Worm (Caenorhabditis elegans) whole organism, L4 larva: ENCODE measurements around the gene nhl-2.

Experiments used
- D1046.2 ChIP-seq: fragments of 200-800 bp; sonication (Bioruptor generic); IDR thresholded peaks from 2 replicates; pipeline ENCODE4 v1.3.6; 2022; ENCODE audit warnings: missing genetic modification characterization, missing compliant biosample characterization
- F44E2.7 ChIP-seq: fragments of 200-800 bp; sonication (Bioruptor generic); IDR thresholded peaks from 2 replicates; pipeline ENCODE4 v2.1.2; 2022; ENCODE audit warnings: missing genetic modification characterization, missing compliant biosample characterization
- F49E8.2 ChIP-seq: sonication (generic microtip); optimal IDR thresholded peaks from 2 replicates; lab custom pipeline; 2016; ENCODE audit warnings: missing compliant biosample characterization, mild to moderate bottlenecking, missing genetic modification characterization, borderline replicate concordance
- T20F7.1 ChIP-seq: fragments of 200-800 bp; sonication (Bioruptor generic); optimal IDR thresholded peaks from 2 replicates; lab custom pipeline; 2018; ENCODE audit warnings: mild to moderate bottlenecking, missing genetic modification characterization, missing compliant biosample characterization
- Y48G9A.11 ChIP-seq: fragments of 200-800 bp; sonication (Bioruptor generic); IDR thresholded peaks from 2 replicates; pipeline ENCODE4 v1.3.6; 2022; ENCODE audit warnings: missing genetic modification reagents, missing genetic modification characterization, missing compliant biosample characterization
- ZK337.2 ChIP-seq: fragments of 200-800 bp; sonication (Bioruptor generic); IDR thresholded peaks from 2 replicates; pipeline ENCODE4 v1.3.6; 2022; ENCODE audit warnings: missing genetic modification reagents, missing genetic modification characterization, missing compliant biosample characterization
- aha-1 ChIP-seq: fragments of 150-350 bp; peaks from one replicate; lab custom pipeline; 2014; ENCODE audit warnings: missing biosample characterization, missing genetic modification characterization
- arid-1 ChIP-seq: fragments of 200-800 bp; sonication (Bioruptor generic); conservative IDR thresholded peaks from 2 replicates; pipeline ENCODE4 v1.3.6; 2022; ENCODE audit warnings: missing genetic modification reagents, missing genetic modification characterization, missing compliant biosample characterization
- ceh-20 ChIP-seq: fragments of 200-800 bp; sonication (Bioruptor generic); IDR thresholded peaks from 2 replicates; pipeline ENCODE4 v1.3.6; 2022; ENCODE audit warnings: missing genetic modification reagents, missing genetic modification characterization, missing compliant biosample characterization
- ceh-62 ChIP-seq: sonication (generic microtip); optimal IDR thresholded peaks from 2 replicates; lab custom pipeline; 2017; ENCODE audit warnings: missing biosample characterization, missing genetic modification characterization
- ceh-82 ChIP-seq: sonication (generic microtip); optimal IDR thresholded peaks from 2 replicates; lab custom pipeline; 2017; ENCODE audit warnings: missing biosample characterization, missing genetic modification characterization
- cey-2 ChIP-seq: sonication (generic microtip); optimal IDR thresholded peaks from 3 replicates; lab custom pipeline; 2017; ENCODE audit warnings: missing genetic modification characterization, mild to moderate bottlenecking, missing compliant biosample characterization, antibody characterized with exemption, borderline replicate concordance; ENCODE audit not compliant: insufficient read depth
- dmd-6 ChIP-seq: fragments of 200-800 bp; sonication (Bioruptor generic); IDR thresholded peaks from 2 replicates; pipeline ENCODE4 v1.3.6; 2022; ENCODE audit warnings: missing genetic modification reagents, missing genetic modification characterization, missing compliant biosample characterization
- dmd-9 ChIP-seq: fragments of 200-800 bp; sonication (Bioruptor generic); IDR thresholded peaks from 2 replicates; pipeline ENCODE4 v1.3.6; 2022; ENCODE audit warnings: missing genetic modification reagents, missing genetic modification characterization, missing compliant biosample characterization
- dpl-1 ChIP-seq: fragments of 150-350 bp; optimal IDR thresholded peaks from 2 replicates; lab custom pipeline; 2014; ENCODE audit warnings: missing biosample characterization, missing genetic modification reagents, missing genetic modification characterization
- duxl-1 ChIP-seq: sonication (generic microtip); optimal IDR thresholded peaks from 2 replicates; lab custom pipeline; 2016; ENCODE audit warnings: mild to moderate bottlenecking, missing genetic modification characterization, moderate library complexity, missing compliant biosample characterization; ENCODE audit not compliant: poor library complexity
- dve-1 ChIP-seq: sonication (generic microtip); optimal IDR thresholded peaks from 2 replicates; lab custom pipeline; 2017; ENCODE audit warnings: antibody characterized with exemption, mild to moderate bottlenecking, missing genetic modification characterization, missing compliant biosample characterization; ENCODE audit not compliant: insufficient read depth
- fkh-10 ChIP-seq: fragments of 150-350 bp; optimal IDR thresholded peaks from 2 replicates; lab custom pipeline; 2014; ENCODE audit warnings: missing biosample characterization, missing genetic modification reagents, missing genetic modification characterization
- fos-1 ChIP-seq: fragments of 150-350 bp; optimal IDR thresholded peaks from 2 replicates; lab custom pipeline; 2014; ENCODE audit warnings: missing biosample characterization, missing genetic modification characterization
- gei-8 ChIP-seq: fragments of 200-800 bp; sonication (Bioruptor generic); optimal IDR thresholded peaks from 2 replicates; lab custom pipeline; 2018; ENCODE audit warnings: mild to moderate bottlenecking, missing genetic modification characterization, missing compliant biosample characterization
- hlh-11 ChIP-seq: fragments of 200-800 bp; sonication (Bioruptor generic); optimal IDR thresholded peaks from 2 replicates; lab custom pipeline; 2018; ENCODE audit warnings: mild to moderate bottlenecking, missing genetic modification characterization, missing compliant biosample characterization
- lim-7 ChIP-seq: fragments of 200-800 bp; sonication (Bioruptor generic); IDR thresholded peaks from 2 replicates; pipeline ENCODE4 v1.3.6; 2022; ENCODE audit warnings: missing genetic modification characterization, missing compliant biosample characterization
- lin-13 ChIP-seq: fragments of 150-350 bp; optimal IDR thresholded peaks from 2 replicates; lab custom pipeline; 2014; ENCODE audit warnings: missing biosample characterization, missing genetic modification reagents, missing genetic modification characterization
- lin-29 ChIP-seq: fragments of 200-800 bp; sonication (Bioruptor generic); IDR thresholded peaks from 2 replicates; pipeline ENCODE4 v1.3.6; 2022; ENCODE audit warnings: missing genetic modification reagents, missing genetic modification characterization, missing compliant biosample characterization
- lin-39 ChIP-seq: fragments of 150-350 bp; optimal IDR thresholded peaks from 2 replicates; lab custom pipeline; 2014; ENCODE audit warnings: missing biosample characterization, missing genetic modification reagents, missing genetic modification characterization
- lsy-2 ChIP-seq, 2 experiments: fragments of 150-350 bp in 1 of 2; sonication (generic microtip) in 1 of 2; optimal IDR thresholded peaks; 2 replicates each; lab custom pipeline; 2014 to 2017; ENCODE audit warnings: missing biosample characterization in 2 of 2, missing genetic modification characterization in 2 of 2
- madf-5 ChIP-seq, 2 experiments: fragments of 200-800 bp; sonication (Bioruptor generic); IDR thresholded peaks; 2 replicates each; pipeline ENCODE4 v1.3.6; 2022; ENCODE audit warnings: missing compliant biosample characterization in 2 of 2, missing genetic modification characterization in 2 of 2
- madf-9 ChIP-seq: fragments of 200-800 bp; sonication (Bioruptor generic); conservative IDR thresholded peaks from 2 replicates; pipeline ENCODE4 v1.3.6; 2022; ENCODE audit warnings: missing genetic modification reagents, missing genetic modification characterization, missing compliant biosample characterization
- mep-1 ChIP-seq: fragments of 150-350 bp; sonication (generic microtip); optimal IDR thresholded peaks from 3 replicates; lab custom pipeline; 2014; ENCODE audit warnings: missing biosample characterization, missing genetic modification characterization
- mes-2 ChIP-seq: sonication (generic microtip); optimal IDR thresholded peaks from 2 replicates; lab custom pipeline; 2016; ENCODE audit warnings: missing genotype, mild to moderate bottlenecking, missing genetic modification characterization, missing compliant biosample characterization; ENCODE audit not compliant: poor library complexity, severe bottlenecking
- nhr-25 ChIP-seq: sonication (generic microtip); optimal IDR thresholded peaks from 2 replicates; lab custom pipeline; 2017; ENCODE audit warnings: missing genetic modification characterization, mild to moderate bottlenecking, missing compliant biosample characterization, antibody characterized with exemption, moderate library complexity, borderline replicate concordance; ENCODE audit not compliant: insufficient read depth
- nhr-28 ChIP-seq: fragments of 150-350 bp; optimal IDR thresholded peaks from 2 replicates; lab custom pipeline; 2014; ENCODE audit warnings: missing biosample characterization, missing genetic modification characterization
- nhr-42 ChIP-seq: fragments of 200-800 bp; sonication (Bioruptor generic); IDR thresholded peaks from 2 replicates; pipeline ENCODE4 v1.3.6; 2022; ENCODE audit warnings: missing genetic modification characterization, missing compliant biosample characterization
- nhr-76 ChIP-seq: fragments of 150-350 bp; optimal IDR thresholded peaks from 2 replicates; lab custom pipeline; 2014; ENCODE audit warnings: missing biosample characterization, missing genetic modification characterization
- nhr-77 ChIP-seq: fragments of 150-350 bp; optimal IDR thresholded peaks from 2 replicates; lab custom pipeline; 2014; ENCODE audit warnings: missing biosample characterization, missing genetic modification characterization
- php-3 ChIP-seq: fragments of 200-800 bp; sonication (Bioruptor generic); IDR thresholded peaks from 2 replicates; pipeline ENCODE4 v1.3.6; 2022; ENCODE audit warnings: missing genetic modification reagents, missing genetic modification characterization, missing compliant biosample characterization
- rbr-2 ChIP-seq: sonication (generic microtip); optimal IDR thresholded peaks from 2 replicates; lab custom pipeline; 2016; ENCODE audit warnings: missing genotype, missing genetic modification characterization, missing compliant biosample characterization
- set-16 ChIP-seq: fragments of 200-800 bp; sonication (Bioruptor generic); IDR thresholded peaks from 2 replicates; pipeline ENCODE4 v1.3.6; 2022; ENCODE audit warnings: missing genetic modification reagents, missing genetic modification characterization, missing compliant biosample characterization
- skn-1 ChIP-seq: fragments of 150-350 bp; optimal IDR thresholded peaks from 2 replicates; lab custom pipeline; 2014; ENCODE audit warnings: missing biosample characterization, missing genetic modification characterization
- snpc-4 ChIP-seq: fragments of 150-350 bp; optimal IDR thresholded peaks from 2 replicates; lab custom pipeline; 2014; ENCODE audit warnings: missing biosample characterization, missing genetic modification characterization
- spr-3 ChIP-seq: fragments of 200-800 bp; sonication (Bioruptor generic); optimal IDR thresholded peaks from 2 replicates; lab custom pipeline; 2018; ENCODE audit warnings: mild to moderate bottlenecking, missing genetic modification characterization, missing compliant biosample characterization
- tag-97 ChIP-seq: fragments of 200-800 bp; sonication (Bioruptor generic); IDR thresholded peaks from 2 replicates; pipeline ENCODE4 v1.3.6; 2022; ENCODE audit warnings: missing genetic modification characterization, missing compliant biosample characterization
- unc-62 ChIP-seq, 3 experiments: fragments of 150-350 bp in 1 of 3; sonication (generic microtip); optimal IDR thresholded peaks in 2 of 3; peaks in 1 of 3; 1 replicate in 1 of 3; 2 replicates in 2 of 3; lab custom pipeline; 2014 to 2017; ENCODE audit warnings: missing biosample characterization in 3 of 3, missing genetic modification characterization in 3 of 3, missing genetic modification reagents in 3 of 3, missing genotype in 1 of 3
- zfp-2 ChIP-seq: sonication (generic microtip); optimal IDR thresholded peaks from 2 replicates; lab custom pipeline; 2016; ENCODE audit warnings: mild to moderate bottlenecking, missing genetic modification characterization, missing compliant biosample characterization
- zfp-3 ChIP-seq: fragments of 200-800 bp; sonication (Bioruptor generic); conservative IDR thresholded peaks from 2 replicates; pipeline ENCODE4 v1.3.6; 2022; ENCODE audit warnings: missing genetic modification reagents, missing genetic modification characterization, missing compliant biosample characterization
- zip-11 ChIP-seq: fragments of 200-800 bp; sonication (Bioruptor generic); IDR thresholded peaks from 2 replicates; pipeline ENCODE4 v1.3.6; 2022; ENCODE audit warnings: missing genetic modification characterization, missing compliant biosample characterization

The nhl-2 gene

DNA sequence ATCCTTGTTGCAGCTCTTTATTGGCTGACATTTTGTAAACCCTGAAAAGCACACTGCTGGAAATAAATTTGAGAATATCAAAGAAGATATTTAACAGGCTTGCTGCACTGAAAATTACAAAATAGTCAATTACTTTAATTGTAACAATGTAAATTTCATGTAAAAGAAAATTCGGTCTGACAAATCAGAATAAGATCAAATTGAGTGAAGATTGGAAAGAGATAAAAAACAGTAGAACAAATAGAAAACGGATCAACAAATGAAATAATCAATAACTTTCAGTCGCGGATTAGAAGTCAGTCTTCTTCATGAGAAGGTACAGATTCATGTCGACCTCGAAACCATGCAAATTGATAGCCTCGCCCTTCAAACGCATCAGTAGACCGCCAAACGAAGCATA, 18.2 kb upstream of the nhl-2 start, which contains the start of gene rars-1:
Gene rars-1 (minus strand): TSS at position 101 of the 400 bp plus-strand sequence.
- TF ChIP-seq unc-62 (GFP tag; optimal IDR thresholded peaks at IDR 0.05 in 1 of 2; lab: Kevin White, UChicago) = peak in 1 of 2 experiments; percentile 57
- no peak for TF ChIP-seq unc-62 (tag; optimal IDR thresholded peaks at IDR 0.05; lab: Kevin White, UChicago)
- TF ChIP-seq ceh-62 (tag; lab: Kevin White, UChicago) = no peak
- TF ChIP-seq, all 104 proteins: peak for 1

DNA sequence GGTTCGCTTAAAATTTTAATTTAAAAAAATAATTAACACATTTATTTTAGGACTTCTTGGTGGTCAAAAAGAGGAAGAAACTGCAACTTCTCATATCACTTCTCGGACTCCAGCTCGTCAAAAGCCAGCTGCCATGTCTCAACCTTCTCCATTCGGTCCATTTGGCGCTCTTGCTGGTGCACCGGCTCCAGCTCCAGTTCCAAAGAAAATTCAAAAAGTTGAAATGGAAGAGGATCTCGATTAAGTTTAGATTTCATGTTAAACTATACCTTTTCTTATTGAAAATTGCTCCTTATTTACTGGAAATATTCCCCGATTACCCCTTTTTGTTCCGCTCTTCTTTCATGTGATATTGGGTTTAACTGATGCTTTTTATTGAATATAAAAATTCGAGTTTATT, 14.9 kb upstream of the nhl-2 start:
- TF ChIP-seq aha-1 (tag; lab: Kevin White, UChicago) (peak; percentile 93), zfp-3 (GFP tag; lab: Robert Waterston, UW) (no peak)

DNA sequence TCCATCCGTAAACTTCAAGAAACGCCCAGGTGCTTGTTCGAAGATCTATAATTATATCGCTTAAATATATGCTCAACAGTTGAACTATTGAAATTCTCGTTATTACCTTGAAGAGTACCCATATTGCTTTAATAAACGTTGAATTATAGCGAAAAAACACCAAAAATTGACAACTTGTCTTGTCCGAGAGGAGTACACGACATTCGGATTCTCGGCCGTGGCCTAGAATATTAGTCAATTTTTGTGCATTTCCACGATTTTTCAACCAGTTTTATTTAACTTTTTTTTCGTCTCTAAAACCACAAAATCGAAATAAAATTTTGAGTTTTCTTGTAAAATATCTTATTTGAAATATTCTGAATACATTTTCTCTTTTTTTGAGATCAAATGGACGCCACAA, 13.4 kb upstream of the nhl-2 start, which contains the start of the genes F26F4.9 and cee-1:
Gene F26F4.9 (minus strand): TSS at position 205 of the 400 bp plus-strand sequence.
Gene cee-1 (plus strand): TSS at position 383 of the 400 bp plus-strand sequence.
- TF ChIP-seq nhr-25 (tag; lab: Kevin White, UChicago) (no peak), ceh-20 (GFP tag; lab: Robert Waterston, UW) (no peak), spr-3 (GFP tag; lab: Kevin White, UChicago) (no peak), tag-97 (GFP tag; lab: Robert Waterston, UW) (no peak), lin-29 (GFP tag; lab: Robert Waterston, UW) (no peak), nhr-42 (GFP tag; lab: Robert Waterston, UW) (no peak), dmd-6 (GFP tag; lab: Robert Waterston, UW) (peak; percentile 19; the same call in 1 of the 2 replicates), cey-2 (tag; lab: Kevin White, UChicago) (no peak), aha-1 (tag; lab: Kevin White, UChicago) (peak; percentile 86), php-3 (GFP tag; lab: Robert Waterston, UW) (no peak), lin-13 (GFP tag; lab: Kevin White, UChicago) (no peak), dve-1 (tag; lab: Kevin White, UChicago) (peak; percentile 44), nhr-76 (tag; lab: Kevin White, UChicago) (no peak), snpc-4 (no peak), zfp-3 (GFP tag; lab: Robert Waterston, UW) (no peak), T20F7.1 (no peak), dpl-1 (GFP tag; lab: Kevin White, UChicago) (peak; percentile 78), rbr-2 (tag; lab: Kevin White, UChicago) (peak; percentile 32), lim-7 (GFP tag; lab: Robert Waterston, UW) (no peak), skn-1 (no peak), zfp-2 (no peak), ceh-62 (tag; lab: Kevin White, UChicago) (no peak), dmd-9 (0 out of 2 replicates have a peak, but pooled peaks have one; percentile 37), arid-1 (GFP tag; lab: Robert Waterston, UW) (no peak), gei-8 (GFP tag; lab: Kevin White, UChicago) (no peak), zip-11 (GFP tag; lab: Robert Waterston, UW) (no peak), madf-5 (GFP tag; IDR thresholded peaks at IDR 0.05; lab: Robert Waterston, UW) (no peak), duxl-1 (no peak), madf-9 (no peak), hlh-11 (tag; lab: Kevin White, UChicago) (peak; percentile 3), F49E8.2 (tag; lab: Kevin White, UChicago) (peak; percentile 4), mep-1 (peak; percentile 38), set-16 (GFP tag; lab: Robert Waterston, UW) (no peak), fos-1 (tag; lab: Kevin White, UChicago) (no peak), F44E2.7 (GFP tag; lab: Robert Waterston, UW) (no peak), mes-2 (tag; lab: Kevin White, UChicago) (peak; percentile 97), lin-39 (tag; lab: Kevin White, UChicago) (no peak), nhr-77 (tag; lab: Kevin White, UChicago) (no peak), Y48G9A.11 (0 out of 2 replicates have a peak, but pooled peaks have one; percentile 15), nhr-28 (tag; lab: Kevin White, UChicago) (peak; percentile 8), D1046.2 (GFP tag; lab: Robert Waterston, UW) (no peak), fkh-10 (no peak), lsy-2 (tag; optimal IDR thresholded peaks at IDR 0.05; lab: Kevin White, UChicago) (peak in 1 of 2 experiments; percentile 74), ZK337.2 (GFP tag; lab: Robert Waterston, UW) (peak; percentile 73), ceh-82 (tag; lab: Kevin White, UChicago) (no peak)
